Worm (Caenorhabditis elegans) whole organism, late embryonic: ENCODE measurements around the gene C27B7.2.

Source experiments
- F13H6.1 ChIP-seq: sonication (generic microtip); optimal IDR thresholded peaks from 2 replicates; lab custom pipeline; 2016; ENCODE audit warnings: missing genetic modification characterization, missing compliant biosample characterization
- ceh-48 ChIP-seq: sonication (generic microtip); optimal IDR thresholded peaks from 2 replicates; lab custom pipeline; 2016; ENCODE audit warnings: missing genetic modification characterization, inconsistent platforms, missing compliant biosample characterization
- fkh-10 ChIP-seq: fragments of 150-350 bp; optimal IDR thresholded peaks from 2 replicates; lab custom pipeline; 2014; ENCODE audit warnings: missing biosample characterization, missing genetic modification reagents, missing genetic modification characterization
- fkh-6 ChIP-seq: sonication (generic microtip); optimal IDR thresholded peaks from 2 replicates; lab custom pipeline; 2016; ENCODE audit warnings: missing genetic modification characterization, missing compliant biosample characterization
- lim-6 ChIP-seq: sonication (generic microtip); optimal IDR thresholded peaks from 2 replicates; lab custom pipeline; 2016; ENCODE audit warnings: missing genetic modification characterization, missing compliant biosample characterization
- sox-2 ChIP-seq: fragments of 200-800 bp; sonication (Bioruptor generic); IDR thresholded peaks from 2 replicates; pipeline ENCODE4 v1.3.6; 2022; ENCODE audit warnings: missing genetic modification reagents, missing genetic modification characterization, missing compliant biosample characterization
- tbx-7 ChIP-seq: sonication (generic microtip); optimal IDR thresholded peaks from 2 replicates; lab custom pipeline; 2016; ENCODE audit warnings: missing genotype, missing genetic modification characterization, missing compliant biosample characterization

ce11 chrIV:8891131-8891530 lies 1.5 kb upstream of the C27B7.2 start, which contains the start of gene spr-2:
- TF ChIP-seq sox-2 (no peak), tbx-7 (tag; lab: Kevin White, UChicago) (no peak), ceh-48 (tag; lab: Kevin White, UChicago) (no peak), lim-6 (tag; lab: Kevin White, UChicago) (no peak), fkh-10 (GFP tag; lab: Kevin White, UChicago) (peak; percentile 8), F13H6.1 (tag; lab: Kevin White, UChicago) (no peak), fkh-6 (tag; lab: Kevin White, UChicago) (no peak)
